Worm (Caenorhabditis elegans): ENCODE measurements around the gene F57A10.2.

The F57A10.2 gene

ce11 chrV:15773141-15773540, 6.8 kb downstream of the F57A10.2 start, which contains the start of gene nhr-60:
nhr-60 (minus strand) TSS chrV:15773241.
- TF ChIP-seq sma-9 (GFP tag; optimal IDR thresholded peaks at IDR 0.05) (no peak), sma-9 (tag; optimal IDR thresholded peaks at IDR 0.05) (no peak), unc-55 (GFP tag; optimal IDR thresholded peaks at IDR 0.05) (no peak), nhr-77 (tag; optimal IDR thresholded peaks at IDR 0.05) (no peak), mab-5 (tag; optimal IDR thresholded peaks at IDR 0.05) (no peak), nhr-23 (tag; optimal IDR thresholded peaks at IDR 0.05) (no peak), sem-4 (tag; optimal IDR thresholded peaks at IDR 0.05) (no peak), lin-39 (tag; optimal IDR thresholded peaks at IDR 0.05) (no peak), ztf-4 (tag; optimal IDR thresholded peaks at IDR 0.05) (no peak), lin-11 (tag; optimal IDR thresholded peaks at IDR 0.05) (no peak), fos-1 (tag; optimal IDR thresholded peaks at IDR 0.05) (no peak), aly-2 (tag; optimal IDR thresholded peaks at IDR 0.05) (no peak), R02D3.7 (tag; optimal IDR thresholded peaks at IDR 0.05) (no peak), egl-27 (tag; optimal IDR thresholded peaks at IDR 0.05) (no peak), nhr-21 (tag; optimal IDR thresholded peaks at IDR 0.05) (no peak), snpc-4 (tag; optimal IDR thresholded peaks at IDR 0.05) (no peak), sma-3 (GFP tag; optimal IDR thresholded peaks at IDR 0.05) (no peak), C34F6.9 (tag; optimal IDR thresholded peaks at IDR 0.05) (no peak), ceh-16 (tag; optimal IDR thresholded peaks at IDR 0.05) (no peak), unc-39 (tag; optimal IDR thresholded peaks at IDR 0.05) (no peak)

ce11 chrV:15773941-15774340, 7.6 kb downstream of the F57A10.2 start:
- TF ChIP-seq mbf-1 (tag; optimal IDR thresholded peaks at IDR 0.05) (no peak), lin-11 (tag; optimal IDR thresholded peaks at IDR 0.05) (no peak), dmd-4 (tag; optimal IDR thresholded peaks at IDR 0.05) (no peak), ceh-16 (tag; optimal IDR thresholded peaks at IDR 0.05) (no peak), ztf-4 (tag; optimal IDR thresholded peaks at IDR 0.05) (no peak), skn-1 (tag; optimal IDR thresholded peaks at IDR 0.05) (no peak), snpc-4 (tag; optimal IDR thresholded peaks at IDR 0.05) (no peak), sma-9 (GFP tag; optimal IDR thresholded peaks at IDR 0.05) (peak; percentile 29), sma-9 (tag; optimal IDR thresholded peaks at IDR 0.05) (no peak), peb-1 (tag; optimal IDR thresholded peaks at IDR 0.05) (no peak), nhr-12 (tag; optimal IDR thresholded peaks at IDR 0.05) (no peak), mab-5 (tag; optimal IDR thresholded peaks at IDR 0.05) (no peak), ztf-11 (tag; optimal IDR thresholded peaks at IDR 0.05) (no peak), mdl-1 (tag; optimal IDR thresholded peaks at IDR 0.05) (peak in 1 of 2 experiments; percentile 1), nhr-25 (tag; optimal IDR thresholded peaks at IDR 0.05) (no peak)

- TF ChIP-seq Y55F3AM.14 (GFP tag; optimal IDR thresholded peaks at IDR 0.05) (no peak), fos-1 (tag; optimal IDR thresholded peaks at IDR 0.05) (no peak), ztf-11 (tag; optimal IDR thresholded peaks at IDR 0.05) (no peak), snpc-4 (tag; optimal IDR thresholded peaks at IDR 0.05) (no peak), mdl-1 (tag; optimal IDR thresholded peaks at IDR 0.05) (no peak), ceh-82 (tag; optimal IDR thresholded peaks at IDR 0.05) (no peak), nhr-11 (tag; optimal IDR thresholded peaks at IDR 0.05) (no peak), nhr-10 (tag; optimal IDR thresholded peaks at IDR 0.05) (no peak), skn-1 (tag; optimal IDR thresholded peaks at IDR 0.05) (no peak), nhr-77 (tag; optimal IDR thresholded peaks at IDR 0.05) (no peak), nhr-129 (tag; optimal IDR thresholded peaks at IDR 0.05) (no peak), nhr-237 (tag; optimal IDR thresholded peaks at IDR 0.05) (no peak), ztf-4 (tag; optimal IDR thresholded peaks at IDR 0.05) (no peak), lin-39 (tag; optimal IDR thresholded peaks at IDR 0.05) (no peak), zag-1 (tag; optimal IDR thresholded peaks at IDR 0.05) (no peak)
These were observed 10.3 kb downstream of the F57A10.2 start, which contains the start of gene nhr-283 for ce11 chrV:15776651-15777050. nhr-283 (minus strand) TSS chrV:15776751.

ce11 chrV:15779128-15779729, 12.9 kb downstream of the F57A10.2 start, which contains the start of the genes nhr-285 and irld-52:
nhr-285 (minus strand) TSS chrV:15779228.
irld-52 (plus strand) TSS chrV:15779679.
- TF ChIP-seq snpc-4 (tag; optimal IDR thresholded peaks at IDR 0.05): no peak
- TF ChIP-seq unc-62 (GFP tag; optimal IDR thresholded peaks at IDR 0.05): no peak
- no peak for TF ChIP-seq R02D3.7 (tag; optimal IDR thresholded peaks at IDR 0.05)
- TF ChIP-seq aly-2 (tag; optimal IDR thresholded peaks at IDR 0.05): no peak
